Worm (Caenorhabditis elegans) whole organism, young adult: ENCODE results near the gene Y70C5A.3.
A peak's percentile ranks its signal among the peaks of the same experiment; 100 is the strongest.

Source experiments
- B0035.1 ChIP-seq: sonication (generic microtip); optimal IDR thresholded peaks from 2 replicates; lab custom pipeline; 2016; ENCODE audit warnings: missing genetic modification characterization, mild to moderate bottlenecking, missing compliant biosample characterization, missing genotype, missing genetic modification reagents
- B0261.1 ChIP-seq: sonication (generic microtip); optimal IDR thresholded peaks from 2 replicates; lab custom pipeline; 2016; ENCODE audit warnings: mild to moderate bottlenecking, missing genetic modification characterization, moderate library complexity, missing compliant biosample characterization
- B0336.3 ChIP-seq: fragments of 200-800 bp; sonication (Bioruptor generic); IDR thresholded peaks from 2 replicates; pipeline ENCODE4 v1.3.6; 2022; ENCODE audit warnings: missing genetic modification characterization, missing compliant biosample characterization
- D2030.7 ChIP-seq: fragments of 200-800 bp; sonication (Bioruptor generic); IDR thresholded peaks from 2 replicates; pipeline ENCODE4 v1.3.6; 2022; ENCODE audit warnings: missing genetic modification reagents, missing genetic modification characterization, missing compliant biosample characterization
- F23B12.7 ChIP-seq: sonication (generic microtip); optimal IDR thresholded peaks from 2 replicates; lab custom pipeline; 2017; ENCODE audit warnings: missing genetic modification characterization, mild to moderate bottlenecking, missing compliant biosample characterization, antibody characterized with exemption, moderate library complexity; ENCODE audit not compliant: insufficient read depth
- F33H1.4 ChIP-seq: fragments of 200-800 bp; sonication (Bioruptor generic); IDR thresholded peaks from 2 replicates; pipeline ENCODE4 v1.3.6; 2022; ENCODE audit warnings: missing genetic modification reagents, missing genetic modification characterization, missing compliant biosample characterization
- F37B4.10 ChIP-seq: fragments of 200-800 bp; sonication (Bioruptor generic); IDR thresholded peaks from 2 replicates; pipeline ENCODE4 v1.3.6; 2022; ENCODE audit warnings: missing genetic modification characterization, missing compliant biosample characterization
- F57C9.4 ChIP-seq: sonication (generic microtip); optimal IDR thresholded peaks from 2 replicates; lab custom pipeline; 2017; ENCODE audit warnings: mild to moderate bottlenecking, missing genetic modification characterization, missing compliant biosample characterization
- K11D2.4 ChIP-seq: fragments of 200-800 bp; sonication (Bioruptor generic); IDR thresholded peaks from 2 replicates; pipeline ENCODE4 v1.3.6; 2022; ENCODE audit warnings: missing genetic modification reagents, missing genetic modification characterization, missing compliant biosample characterization
- K12H6.12 ChIP-seq: fragments of 200-800 bp; sonication (Bioruptor generic); optimal IDR thresholded peaks from 2 replicates; lab custom pipeline; 2018; ENCODE audit warnings: mild to moderate bottlenecking, missing genetic modification characterization, missing compliant biosample characterization
- T07F8.4 ChIP-seq: sonication (generic microtip); optimal IDR thresholded peaks from 2 replicates; lab custom pipeline; 2016; ENCODE audit warnings: mild to moderate bottlenecking, missing genetic modification characterization, moderate library complexity, missing compliant biosample characterization
- T26A5.8 ChIP-seq: sonication (generic microtip); optimal IDR thresholded peaks from 2 replicates; lab custom pipeline; 2016; ENCODE audit warnings: missing genetic modification characterization, missing compliant biosample characterization
- Y53F4B.3 ChIP-seq: fragments of 200-800 bp; sonication (Bioruptor generic); IDR thresholded peaks from 2 replicates; pipeline ENCODE4 v1.3.6; 2022; ENCODE audit warnings: missing genetic modification reagents, missing genetic modification characterization, missing compliant biosample characterization
- ZK185.1 ChIP-seq: sonication (generic microtip); optimal IDR thresholded peaks from 2 replicates; lab custom pipeline; 2016; ENCODE audit warnings: mild to moderate bottlenecking, missing genetic modification characterization, missing compliant biosample characterization; ENCODE audit not compliant: poor library complexity, severe bottlenecking
- attf-6 ChIP-seq: fragments of 200-800 bp; sonication (Bioruptor generic); IDR thresholded peaks from 2 replicates; pipeline ENCODE4 v1.3.6; 2022; ENCODE audit warnings: missing genetic modification reagents, missing genetic modification characterization, missing compliant biosample characterization
- cebp-1 ChIP-seq, 2 experiments: fragments of 200-800 bp in 1 of 2; sonication (Bioruptor generic) in 1 of 2; sonication (generic microtip) in 1 of 2; IDR thresholded peaks in 1 of 2; optimal IDR thresholded peaks in 1 of 2; 2 replicates each; pipeline versions ENCODE4 v1.3.6 to Lab custom; 2017 to 2022; ENCODE audit warnings: missing compliant biosample characterization in 2 of 2, missing genetic modification characterization in 2 of 2, mild to moderate bottlenecking in 1 of 2, missing genetic modification reagents in 1 of 2, moderate library complexity in 1 of 2
- ceh-100 ChIP-seq: fragments of 200-800 bp; sonication (Bioruptor generic); IDR thresholded peaks from 2 replicates; pipeline ENCODE4 v1.3.6; 2022; ENCODE audit warnings: missing genetic modification reagents, missing genetic modification characterization, missing compliant biosample characterization
- ceh-40 ChIP-seq: fragments of 200-800 bp; sonication (Bioruptor generic); IDR thresholded peaks from 2 replicates; pipeline ENCODE4 v1.3.6; 2022; ENCODE audit warnings: missing genetic modification characterization, missing compliant biosample characterization
- ceh-58 ChIP-seq: fragments of 200-800 bp; sonication (Bioruptor generic); IDR thresholded peaks from 2 replicates; pipeline ENCODE4 v1.3.6; 2022; ENCODE audit warnings: missing genetic modification characterization, missing compliant biosample characterization
- ceh-79 ChIP-seq: sonication (generic microtip); optimal IDR thresholded peaks from 2 replicates; lab custom pipeline; 2017; ENCODE audit warnings: mild to moderate bottlenecking, missing genetic modification characterization, missing compliant biosample characterization
- ceh-91 ChIP-seq: fragments of 200-800 bp; sonication (Bioruptor generic); IDR thresholded peaks from 2 replicates; pipeline ENCODE4 v1.3.6; 2022; ENCODE audit warnings: missing genetic modification reagents, missing genetic modification characterization, missing compliant biosample characterization
- dox-1 ChIP-seq: fragments of 200-800 bp; sonication (Bioruptor generic); IDR thresholded peaks from 2 replicates; pipeline ENCODE4 v1.3.6; 2022; ENCODE audit warnings: missing genetic modification reagents, missing genetic modification characterization, missing compliant biosample characterization
- dpff-1 ChIP-seq: sonication (generic microtip); optimal IDR thresholded peaks from 2 replicates; lab custom pipeline; 2017; ENCODE audit warnings: mild to moderate bottlenecking, missing genetic modification characterization, missing compliant biosample characterization
- dpl-1 ChIP-seq: fragments of 150-350 bp; optimal IDR thresholded peaks from 2 replicates; lab custom pipeline; 2014; ENCODE audit warnings: missing biosample characterization, missing genetic modification reagents, missing genetic modification characterization
- ets-4 ChIP-seq: fragments of 200-800 bp; sonication (Bioruptor generic); optimal IDR thresholded peaks from 2 replicates; lab custom pipeline; 2018; ENCODE audit warnings: mild to moderate bottlenecking, missing genetic modification characterization, missing compliant biosample characterization
- fkh-3 ChIP-seq: sonication (generic microtip); optimal IDR thresholded peaks from 2 replicates; lab custom pipeline; 2016; ENCODE audit warnings: mild to moderate bottlenecking, missing genetic modification characterization, missing compliant biosample characterization
- him-1 ChIP-seq: sonication (generic microtip); optimal IDR thresholded peaks from 2 replicates; lab custom pipeline; 2016; ENCODE audit warnings: missing genotype, missing genetic modification reagents, missing genetic modification characterization, missing compliant biosample characterization
- hmg-20 ChIP-seq: fragments of 200-800 bp; sonication (Bioruptor generic); IDR thresholded peaks from 2 replicates; pipeline ENCODE4 v1.3.6; 2022; ENCODE audit warnings: missing genetic modification reagents, missing genetic modification characterization, missing compliant biosample characterization
- hsf-1 ChIP-seq: fragments of 200-800 bp; sonication (Bioruptor generic); IDR thresholded peaks from 2 replicates; pipeline ENCODE4 v1.3.6; 2022; ENCODE audit warnings: missing genetic modification reagents, missing genetic modification characterization, missing compliant biosample characterization
- let-607 ChIP-seq, 2 experiments: fragments of 200-800 bp in 1 of 2; sonication (Bioruptor generic) in 1 of 2; sonication (generic microtip) in 1 of 2; optimal IDR thresholded peaks; 2 replicates each; lab custom pipeline; 2016 to 2018; ENCODE audit warnings: mild to moderate bottlenecking in 2 of 2, missing compliant biosample characterization in 2 of 2, missing genetic modification characterization in 2 of 2, moderate library complexity in 2 of 2, missing genotype in 1 of 2
- madf-10 ChIP-seq: sonication (generic microtip); optimal IDR thresholded peaks from 2 replicates; lab custom pipeline; 2016; ENCODE audit warnings: mild to moderate bottlenecking, missing genetic modification characterization, missing compliant biosample characterization
- madf-6 ChIP-seq: fragments of 200-800 bp; sonication (Bioruptor generic); IDR thresholded peaks from 2 replicates; pipeline ENCODE4 v1.3.6; 2022; ENCODE audit warnings: missing genetic modification reagents, missing genetic modification characterization, missing compliant biosample characterization
- mxl-1 ChIP-seq: sonication (generic microtip); optimal IDR thresholded peaks from 2 replicates; lab custom pipeline; 2016; ENCODE audit warnings: missing genetic modification characterization, missing compliant biosample characterization
- nfyb-1 ChIP-seq: fragments of 200-800 bp; sonication (Bioruptor generic); IDR thresholded peaks from 2 replicates; pipeline ENCODE4 v1.3.6; 2022; ENCODE audit warnings: missing genetic modification reagents, missing genetic modification characterization, missing compliant biosample characterization
- nhr-179 ChIP-seq: sonication (generic microtip); optimal IDR thresholded peaks from 2 replicates; lab custom pipeline; 2016; ENCODE audit warnings: mild to moderate bottlenecking, missing genetic modification characterization, missing compliant biosample characterization
- nhr-80 ChIP-seq: sonication (generic microtip); optimal IDR thresholded peaks from 2 replicates; lab custom pipeline; 2016; ENCODE audit warnings: missing genetic modification characterization, missing compliant biosample characterization
- nhr-90 ChIP-seq: sonication (generic microtip); optimal IDR thresholded peaks from 2 replicates; lab custom pipeline; 2016; ENCODE audit warnings: missing genotype, mild to moderate bottlenecking, missing genetic modification characterization, missing compliant biosample characterization
- pbrm-1 ChIP-seq: fragments of 200-800 bp; sonication (Bioruptor generic); IDR thresholded peaks from 2 replicates; pipeline ENCODE4 v1.3.6; 2022; ENCODE audit warnings: missing genetic modification reagents, missing genetic modification characterization, missing compliant biosample characterization
- pha-4 ChIP-seq: fragments of 150-350 bp; sonication (generic microtip); optimal IDR thresholded peaks from 2 replicates; lab custom pipeline; 2014; ENCODE audit warnings: missing biosample characterization, missing genetic modification reagents, missing genetic modification characterization
- rec-8 ChIP-seq, 2 experiments: sonication (generic microtip); optimal IDR thresholded peaks; 2 replicates each; lab custom pipeline; 2016; ENCODE audit warnings: mild to moderate bottlenecking in 2 of 2, missing genetic modification characterization in 2 of 2, missing genetic modification reagents in 2 of 2, missing genotype in 2 of 2, missing biosample characterization in 1 of 2, missing compliant biosample characterization in 1 of 2, moderate library complexity in 1 of 2
- sea-2 ChIP-seq: fragments of 200-800 bp; sonication (Bioruptor generic); IDR thresholded peaks from 2 replicates; pipeline ENCODE4 v1.3.6; 2022; ENCODE audit warnings: missing genetic modification characterization, missing compliant biosample characterization
- snpc-4 ChIP-seq, 5 experiments: fragments of 150-350 bp in 1 of 5; sonication (generic microtip) in 4 of 5; optimal IDR thresholded peaks; 2 replicates each; lab custom pipeline; 2014 to 2018; ENCODE audit warnings: missing genetic modification characterization in 5 of 5, missing biosample characterization in 3 of 5, antibody characterized with exemption in 2 of 5, mild to moderate bottlenecking in 2 of 5, missing compliant biosample characterization in 2 of 5, missing genotype in 2 of 5, moderate library complexity in 2 of 5, missing genetic modification reagents in 1 of 5
- unc-62 ChIP-seq: fragments of 150-350 bp; optimal IDR thresholded peaks from 2 replicates; lab custom pipeline; 2014; ENCODE audit warnings: missing biosample characterization, missing genetic modification reagents, missing genetic modification characterization
- ztf-18 ChIP-seq: sonication (generic microtip); optimal IDR thresholded peaks from 2 replicates; lab custom pipeline; 2016; ENCODE audit warnings: missing genotype, mild to moderate bottlenecking, missing genetic modification characterization, missing compliant biosample characterization
- ztf-25 ChIP-seq: fragments of 200-800 bp; sonication (Bioruptor generic); IDR thresholded peaks from 2 replicates; pipeline ENCODE4 v1.3.6; 2022; ENCODE audit warnings: missing genetic modification reagents, missing genetic modification characterization, missing compliant biosample characterization
- ztf-26 ChIP-seq: sonication (generic microtip); optimal IDR thresholded peaks from 2 replicates; lab custom pipeline; 2017; ENCODE audit warnings: missing genetic modification characterization, missing compliant biosample characterization

Gene Y70C5A.3

ce11 chrV:16648317-16649018 is 27.7 kb upstream of the Y70C5A.3 start, which contains the start of gene W06G6.20 (continued):
- no peak for TF ChIP-seq dpff-1 (tag; lab: Kevin White, UChicago)
- no peak for TF ChIP-seq ceh-91 (GFP tag; lab: Robert Waterston, UW)
- TF ChIP-seq unc-62 (GFP tag; lab: Kevin White, UChicago): no peak
- no peak for TF ChIP-seq F33H1.4 (GFP tag; lab: Robert Waterston, UW)
- peak; percentile 24 for TF ChIP-seq mxl-1
- no peak for TF ChIP-seq sea-2
- no peak for TF ChIP-seq K11D2.4
- TF ChIP-seq hsf-1 (GFP tag; lab: Robert Waterston, UW): peak; percentile 20; the same call in 1 of the 2 replicates
- TF ChIP-seq madf-6 (GFP tag; lab: Robert Waterston, UW): no peak
- no peak for TF ChIP-seq pha-4 (tag; lab: Kevin White, UChicago)
- no peak for TF ChIP-seq ztf-26 (tag; lab: Kevin White, UChicago)
- TF ChIP-seq ztf-18 (tag; lab: Kevin White, UChicago): peak; percentile 37
- no peak for TF ChIP-seq F37B4.10 (GFP tag; lab: Robert Waterston, UW)
- TF ChIP-seq T07F8.4 (tag; lab: Kevin White, UChicago): peak; percentile 40
- TF ChIP-seq K12H6.12: no peak
- peak; percentile 70 for TF ChIP-seq F23B12.7 (tag; lab: Kevin White, UChicago)
- TF ChIP-seq nhr-90 (tag; lab: Kevin White, UChicago): peak; percentile 39
- TF ChIP-seq attf-6 (GFP tag; lab: Robert Waterston, UW): peak; percentile 79
- no peak for TF ChIP-seq nhr-179 (tag; lab: Kevin White, UChicago)
- no peak for TF ChIP-seq ceh-79
- TF ChIP-seq ets-4 (GFP tag; lab: Kevin White, UChicago): no peak
- no peak for TF ChIP-seq T26A5.8 (tag; lab: Kevin White, UChicago)
- 0 out of 2 replicates have a peak, but pooled peaks have one; percentile 9 for TF ChIP-seq ceh-100 (GFP tag; lab: Robert Waterston, UW)
- no peak for TF ChIP-seq dpl-1
- peak in 1 of 2 experiments; percentile 44 for TF ChIP-seq let-607 (tag; optimal IDR thresholded peaks at IDR 0.05; lab: Kevin White, UChicago)
- no peak for TF ChIP-seq ceh-40 (GFP tag; lab: Robert Waterston, UW)
- peak in 1 of 2 experiments; percentile 11 for TF ChIP-seq rec-8 (tag; optimal IDR thresholded peaks at IDR 0.05; lab: Kevin White, UChicago)
- TF ChIP-seq B0261.1: peak; percentile 75
- TF ChIP-seq nhr-80 (tag; lab: Kevin White, UChicago): peak; percentile 3
- no peak for TF ChIP-seq B0035.1 (tag; lab: Kevin White, UChicago)
- TF ChIP-seq ZK185.1 (tag; lab: Kevin White, UChicago): peak; percentile 20
- TF ChIP-seq cebp-1 (GFP tag; IDR thresholded peaks at IDR 0.05; lab: Robert Waterston, UW): no peak
- TF ChIP-seq cebp-1 (tag; optimal IDR thresholded peaks at IDR 0.05; lab: Kevin White, UChicago): peak; percentile 31
- TF ChIP-seq pbrm-1 (GFP tag; lab: Robert Waterston, UW): peak; percentile 63; the same call in 1 of the 2 replicates
- no peak for TF ChIP-seq B0336.3 (GFP tag; lab: Robert Waterston, UW)
- TF ChIP-seq dox-1 (GFP tag; lab: Robert Waterston, UW): 0 out of 2 replicates have a peak, but pooled peaks have one; percentile 18
- TF ChIP-seq him-1: peak; percentile 74
- peak; percentile 61; the same call in 1 of the 2 replicates for TF ChIP-seq ztf-25 (GFP tag; lab: Robert Waterston, UW)
- TF ChIP-seq ceh-58 (GFP tag; lab: Robert Waterston, UW): no peak
- TF ChIP-seq D2030.7 (GFP tag; lab: Robert Waterston, UW): 0 out of 2 replicates have a peak, but pooled peaks have one; percentile 22
- peak; percentile 44 for TF ChIP-seq snpc-4 (GFP tag; optimal IDR thresholded peaks at IDR 0.05; lab: Kevin White, UChicago)
- peak in 3 of 4 experiments; percentile 29 to 85 (median 76) for TF ChIP-seq snpc-4 (tag; optimal IDR thresholded peaks at IDR 0.05; lab: Kevin White, UChicago)
- TF ChIP-seq nfyb-1 (GFP tag; lab: Robert Waterston, UW): 0 out of 2 replicates have a peak, but pooled peaks have one; percentile 47
- TF ChIP-seq hmg-20 (GFP tag; lab: Robert Waterston, UW): no peak
- TF ChIP-seq Y53F4B.3: no peak
- TF ChIP-seq F57C9.4 (tag; lab: Kevin White, UChicago): no peak
- TF ChIP-seq fkh-3 (tag; lab: Kevin White, UChicago): no peak
- TF ChIP-seq madf-10 (tag; lab: Kevin White, UChicago): peak; percentile 3
